Fruit fly (Drosophila melanogaster): ENCODE data around the gene robl37BC.

Gene robl37BC

DNA sequence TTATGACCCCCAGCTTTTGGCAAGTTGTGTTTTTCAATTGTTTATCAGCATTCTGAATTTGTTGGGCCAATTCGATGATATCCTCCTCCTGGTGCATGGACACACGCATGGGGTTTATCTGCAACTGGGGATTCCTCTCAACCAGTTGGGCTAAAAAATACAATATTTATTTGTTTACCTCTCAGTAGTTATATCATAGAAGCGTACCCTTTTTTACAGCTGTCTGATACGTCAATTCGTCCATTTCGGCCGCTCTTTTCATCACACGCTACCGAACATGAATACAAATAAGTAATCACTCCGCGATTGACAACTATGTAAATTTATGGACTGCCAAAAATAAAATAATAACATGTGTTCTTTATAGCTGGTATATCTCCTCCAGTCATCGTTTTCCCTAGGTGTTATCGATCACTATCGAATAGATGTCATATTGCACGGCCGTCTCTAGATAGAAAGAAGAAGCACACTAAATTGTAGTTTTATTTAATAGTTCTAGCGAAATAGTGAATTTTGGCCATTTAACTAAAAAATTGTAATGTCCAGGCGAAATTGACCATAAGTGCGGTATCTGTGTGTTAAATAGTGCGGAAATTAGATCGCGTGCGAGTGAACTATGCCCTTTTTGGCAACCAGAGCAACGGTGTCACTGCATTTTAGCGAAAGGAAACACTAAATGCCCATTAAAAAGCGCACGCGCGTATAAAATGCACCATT is 23.7 kb downstream of the robl37BC start, which contains the start of the genes mib2 and CG31800 (continued):
- TF ChIP-seq pan (optimal IDR thresholded peaks at IDR 0.05) (no peak), foxo (GFP tag; optimal IDR thresholded peaks at IDR 0.05) (peak in 1 of 2 experiments; percentile 23), Rel (GFP tag; optimal IDR thresholded peaks at IDR 0.05) (no peak), Rel (tag; optimal IDR thresholded peaks at IDR 0.05) (peak; percentile 25), woc (GFP tag; optimal IDR thresholded peaks at IDR 0.05) (no peak), lola (GFP tag; optimal IDR thresholded peaks at IDR 0.05) (no peak), Abd-B (GFP tag; optimal IDR thresholded peaks at IDR 0.05) (no peak), rgr (GFP tag; optimal IDR thresholded peaks at IDR 0.05) (peak; percentile 18), h (GFP tag; optimal IDR thresholded peaks at IDR 0.05) (peak; percentile 19), CrebA (GFP tag; optimal IDR thresholded peaks at IDR 0.05; ENCODE audit: borderline replicate concordance) (no peak)

DNA sequence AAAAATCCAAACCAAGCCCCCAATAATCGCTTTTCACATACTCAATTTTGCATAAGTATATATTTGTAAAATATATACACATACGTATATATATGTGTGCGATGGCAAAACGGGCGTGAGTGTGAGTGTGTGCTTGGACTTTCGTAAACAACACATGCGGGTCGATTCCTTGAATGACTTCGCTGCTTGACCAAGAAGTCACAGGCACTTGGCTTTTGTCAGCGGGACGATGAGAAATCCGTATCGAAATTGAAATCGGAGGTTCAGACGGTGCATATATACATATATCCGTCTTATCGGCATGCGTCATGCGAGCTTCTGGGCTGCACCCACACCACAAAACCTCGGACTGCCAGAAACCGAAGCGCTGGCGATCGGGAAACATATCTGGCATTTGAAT is 24.3 kb downstream of the robl37BC start:
- TF ChIP-seq Dfd (GFP tag; optimal IDR thresholded peaks at IDR 0.05) = no peak
- TF ChIP-seq dl (GFP tag; optimal IDR thresholded peaks at IDR 0.05; ENCODE audit: insufficient read depth in 1 of 2, partially characterized antibody in 2 of 2) = no peak
- TF ChIP-seq sv (GFP tag; optimal IDR thresholded peaks at IDR 0.05) = no peak
- TF ChIP-seq Hr83 (GFP tag; optimal IDR thresholded peaks at IDR 0.05; ENCODE audit: poor library complexity, severe bottlenecking) = no peak
- TF ChIP-seq woc (GFP tag; optimal IDR thresholded peaks at IDR 0.05) = no peak
- no peak for TF ChIP-seq h (GFP tag; optimal IDR thresholded peaks at IDR 0.05)

DNA sequence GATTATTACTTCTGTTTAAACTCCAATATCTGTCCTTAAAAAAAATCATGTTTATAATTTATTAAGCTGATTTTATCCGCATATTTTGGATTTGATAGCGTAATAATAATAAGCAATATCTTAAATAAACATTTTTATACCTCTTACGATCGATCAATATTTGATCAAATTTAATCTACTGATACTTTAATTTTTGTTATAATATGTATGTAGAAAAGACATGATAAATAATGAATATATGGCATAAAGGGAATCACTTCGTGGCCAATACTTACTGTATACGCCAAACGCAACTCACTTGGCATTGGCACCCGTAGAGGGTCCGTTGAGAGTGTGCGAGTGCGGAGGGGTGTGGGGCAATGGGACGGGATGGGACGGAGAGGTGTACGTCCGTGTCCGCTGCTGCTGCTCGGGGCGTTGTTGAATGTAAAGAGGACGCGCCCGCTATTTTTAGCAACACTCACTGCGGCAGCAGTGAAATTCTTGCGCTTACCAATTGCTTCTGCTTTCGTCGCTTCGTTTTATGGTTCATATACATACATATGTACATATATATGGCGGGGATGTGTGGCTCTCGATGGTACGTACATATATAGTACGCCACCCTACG is 25.5 kb downstream of the robl37BC start:
- TF ChIP-seq Mio (GFP tag; optimal IDR thresholded peaks at IDR 0.05) = no peak
- TF ChIP-seq h (GFP tag; optimal IDR thresholded peaks at IDR 0.05) = peak; percentile 8

DNA sequence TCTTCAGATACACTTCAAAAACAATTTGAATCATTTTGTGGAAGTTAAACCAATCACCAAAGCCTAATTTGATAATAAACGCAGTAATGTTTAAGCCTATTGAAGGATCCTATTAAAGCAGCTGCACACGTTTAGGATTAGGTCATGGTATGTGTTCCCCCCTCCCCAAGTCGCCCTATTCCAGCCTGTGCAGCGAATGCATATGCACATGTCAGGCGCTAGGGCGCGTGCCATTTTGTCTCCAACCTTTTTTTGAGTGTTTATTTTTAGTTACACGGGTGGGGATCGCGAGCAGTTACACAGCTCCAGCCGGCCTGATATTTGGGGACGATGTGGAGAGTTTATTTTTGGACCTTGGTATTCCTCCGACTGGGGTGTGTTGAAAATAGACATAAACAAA is 26.3 kb downstream of the robl37BC start:
- TF ChIP-seq woc (GFP tag; optimal IDR thresholded peaks at IDR 0.05) = no peak
- peak; percentile 4 for TF ChIP-seq h (GFP tag; optimal IDR thresholded peaks at IDR 0.05)

DNA sequence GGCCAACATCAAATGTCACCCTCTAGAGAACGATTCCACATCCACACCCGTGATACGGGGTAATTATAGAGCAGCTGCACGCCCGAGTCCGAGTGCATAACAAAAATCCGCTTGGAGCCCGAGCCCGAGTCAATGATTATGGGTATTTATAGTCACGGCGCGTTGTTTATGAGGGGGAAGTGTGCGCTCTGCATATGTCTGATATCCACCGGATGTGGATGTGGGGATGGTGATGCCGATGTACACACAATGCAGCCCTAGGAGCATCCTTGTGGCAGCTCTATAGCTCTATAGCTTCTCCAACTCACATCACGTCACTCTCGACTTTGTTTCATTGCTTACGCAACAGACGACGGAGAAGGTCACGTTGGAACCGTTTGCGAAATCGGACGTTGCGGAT is 26.8 kb downstream of the robl37BC start:
- TF ChIP-seq br (GFP tag; optimal IDR thresholded peaks at IDR 0.05) = no peak
- no peak for TF ChIP-seq tai (GFP tag; optimal IDR thresholded peaks at IDR 0.05)
- no peak for TF ChIP-seq OdsH (GFP tag; optimal IDR thresholded peaks at IDR 0.05)
- no peak for TF ChIP-seq woc (GFP tag; optimal IDR thresholded peaks at IDR 0.05)
- no peak for TF ChIP-seq ey (GFP tag; optimal IDR thresholded peaks at IDR 0.05)
- TF ChIP-seq Rel (GFP tag; optimal IDR thresholded peaks at IDR 0.05) = no peak
- TF ChIP-seq Rel (tag; optimal IDR thresholded peaks at IDR 0.05) = no peak
- no peak for TF ChIP-seq HLH106 (tag; optimal IDR thresholded peaks at IDR 0.05)
- no peak for TF ChIP-seq h (GFP tag; optimal IDR thresholded peaks at IDR 0.05)
- TF ChIP-seq brk (GFP tag; optimal IDR thresholded peaks at IDR 0.05) = no peak
- no peak for TF ChIP-seq sage (GFP tag; optimal IDR thresholded peaks at IDR 0.05)
- TF ChIP-seq usp (GFP tag; optimal IDR thresholded peaks at IDR 0.05) = no peak
- TF ChIP-seq Myc (optimal IDR thresholded peaks at IDR 0.05) = no peak
- no peak for TF ChIP-seq dl (GFP tag; optimal IDR thresholded peaks at IDR 0.05; ENCODE audit: insufficient read depth in 1 of 2, partially characterized antibody in 2 of 2)
- TF ChIP-seq pan (optimal IDR thresholded peaks at IDR 0.05) = no peak
- no peak for TF ChIP-seq psq (GFP tag; optimal IDR thresholded peaks at IDR 0.05)
- TF ChIP-seq CG9705 (GFP tag; optimal IDR thresholded peaks at IDR 0.05) = no peak
- no peak for TF ChIP-seq CG32264 (GFP tag; optimal IDR thresholded peaks at IDR 0.05)
- TF ChIP-seq sv (GFP tag; optimal IDR thresholded peaks at IDR 0.05) = no peak
- TF ChIP-seq jim (GFP tag; optimal IDR thresholded peaks at IDR 0.05) = no peak
- no peak for TF ChIP-seq Vsx2 (GFP tag; optimal IDR thresholded peaks at IDR 0.05; ENCODE audit: partially characterized antibody)

DNA sequence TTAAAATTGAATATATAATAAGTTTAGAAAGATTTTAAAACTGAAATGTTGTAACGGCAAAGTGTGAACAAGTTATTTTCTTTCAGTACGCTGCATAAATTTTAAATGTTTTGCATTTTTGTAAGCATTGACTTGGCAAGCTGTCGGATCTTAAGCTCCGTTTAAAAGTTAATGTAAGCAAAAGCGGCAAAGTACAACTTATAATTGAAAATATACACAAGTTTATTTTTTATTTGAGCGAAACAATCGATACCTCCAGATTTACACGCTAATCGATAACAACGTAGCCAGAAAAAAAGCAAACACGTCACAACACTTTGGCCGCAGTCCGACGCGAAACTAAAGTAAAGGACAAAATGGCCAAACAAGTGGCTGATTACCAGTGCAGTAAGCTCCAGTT is 30.9 kb downstream of the robl37BC start, which contains the start of gene Catsup:
Catsup (plus strand) TSS at position 273 of the 400 bp plus-strand sequence.
- no peak for TF ChIP-seq CG32264 (GFP tag; optimal IDR thresholded peaks at IDR 0.05)
- no peak for TF ChIP-seq rgr (GFP tag; optimal IDR thresholded peaks at IDR 0.05)
- no peak for TF ChIP-seq CG9705 (GFP tag; optimal IDR thresholded peaks at IDR 0.05)
- no peak for TF ChIP-seq Sp1 (GFP tag; optimal IDR thresholded peaks at IDR 0.05)
- TF ChIP-seq foxo (GFP tag; optimal IDR thresholded peaks at IDR 0.05) = no peak
- TF ChIP-seq Mio (GFP tag; optimal IDR thresholded peaks at IDR 0.05) = no peak
- TF ChIP-seq ey (GFP tag; optimal IDR thresholded peaks at IDR 0.05) = no peak
- TF ChIP-seq dsf (GFP tag; optimal IDR thresholded peaks at IDR 0.05; ENCODE audit: borderline replicate concordance) = no peak
- no peak for TF ChIP-seq brk (GFP tag; optimal IDR thresholded peaks at IDR 0.05)
- TF ChIP-seq OdsH (GFP tag; optimal IDR thresholded peaks at IDR 0.05) = no peak
- TF ChIP-seq woc (GFP tag; optimal IDR thresholded peaks at IDR 0.05) = no peak
- TF ChIP-seq fru (GFP tag; optimal IDR thresholded peaks at IDR 0.05) = no peak
- no peak for TF ChIP-seq Dfd (GFP tag; optimal IDR thresholded peaks at IDR 0.05)
- TF ChIP-seq N (GFP tag; optimal IDR thresholded peaks at IDR 0.05) = no peak
- TF ChIP-seq Hr78 (GFP tag; optimal IDR thresholded peaks at IDR 0.05) = no peak
- TF ChIP-seq lola (GFP tag; optimal IDR thresholded peaks at IDR 0.05) = no peak
- no peak for TF ChIP-seq Jra (GFP tag; optimal IDR thresholded peaks at IDR 0.05)
- no peak for TF ChIP-seq GATAd (GFP tag; optimal IDR thresholded peaks at IDR 0.05)
